Fruit fly (Drosophila melanogaster) whole organism, embryonic: ENCODE results near the gene MTF-1.
A peak's percentile ranks its signal among the peaks of the same experiment; 100 is the strongest.

Source experiments
- ATbp ChIP-seq: fragments of 200-800 bp; sonication (Bioruptor generic); optimal IDR thresholded peaks from 2 replicates; lab custom pipeline; 2017; ENCODE audit warnings: missing biosample characterization, mild to moderate bottlenecking, missing genetic modification characterization, missing genetic modification reagents
- CG1024 ChIP-seq: fragments of 200-800 bp; sonication (Bioruptor generic); IDR thresholded peaks from 2 replicates; pipeline ENCODE4 v1.3.6; 2022; ENCODE audit warnings: missing biosample characterization, missing genetic modification characterization
- CG12391 ChIP-seq: fragments of 200-800 bp; sonication (Bioruptor generic); optimal IDR thresholded peaks from 3 replicates; lab custom pipeline; 2018; ENCODE audit warnings: missing biosample characterization, mild to moderate bottlenecking, missing genetic modification characterization, moderate library complexity
- CG13296 ChIP-seq: fragments of 200-800 bp; sonication (Bioruptor generic); optimal IDR thresholded peaks from 3 replicates; lab custom pipeline; 2018; ENCODE audit warnings: missing biosample characterization, mild to moderate bottlenecking, missing genetic modification characterization
- CG13775 ChIP-seq: fragments of 200-800 bp; sonication (Bioruptor generic); optimal IDR thresholded peaks from 3 replicates; lab custom pipeline; 2017; ENCODE audit warnings: missing biosample characterization, mild to moderate bottlenecking, missing genetic modification characterization
- CG13894 ChIP-seq: fragments of 200-800 bp; sonication (Bioruptor generic); optimal IDR thresholded peaks from 3 replicates; lab custom pipeline; 2018; ENCODE audit warnings: missing biosample characterization, mild to moderate bottlenecking, missing genetic modification characterization, moderate library complexity
- CG14014 ChIP-seq: fragments of 200-800 bp; sonication (Bioruptor generic); IDR thresholded peaks from 2 replicates; pipeline ENCODE4 v1.3.6; 2022; ENCODE audit warnings: missing biosample characterization, missing genetic modification characterization
- CG17612 ChIP-seq: fragments of 200-800 bp; sonication (Bioruptor generic); IDR thresholded peaks from 2 replicates; pipeline ENCODE4 v1.3.6; 2022; ENCODE audit warnings: missing biosample characterization, missing genetic modification characterization
- CG4360 ChIP-seq: fragments of 200-800 bp; sonication (Bioruptor generic); IDR thresholded peaks from 2 replicates; pipeline ENCODE4 v1.3.6; 2022; ENCODE audit warnings: missing biosample characterization, missing genetic modification characterization
- CG7271 ChIP-seq: fragments of 200-800 bp; sonication (Bioruptor generic); optimal IDR thresholded peaks from 2 replicates; lab custom pipeline; 2018; ENCODE audit warnings: missing biosample characterization, mild to moderate bottlenecking, missing genetic modification characterization, moderate library complexity
- CG8478 ChIP-seq: fragments of >200 bp; optimal IDR thresholded peaks from 2 replicates; lab custom pipeline; 2018
- CG8944 ChIP-seq: fragments of 200-800 bp; sonication (Bioruptor generic); optimal IDR thresholded peaks from 3 replicates; lab custom pipeline; 2016; ENCODE audit warnings: missing biosample characterization, missing genetic modification characterization
- CG9727 ChIP-seq: fragments of 200-800 bp; sonication (Bioruptor generic); optimal IDR thresholded peaks from 3 replicates; lab custom pipeline; 2017; ENCODE audit warnings: missing biosample characterization, mild to moderate bottlenecking, missing genetic modification characterization
- CG9876 ChIP-seq: fragments of 200-800 bp; sonication (Bioruptor generic); optimal IDR thresholded peaks from 2 replicates; lab custom pipeline; 2016; ENCODE audit warnings: missing biosample characterization, missing genetic modification characterization
- Deaf1 ChIP-seq: fragments of 200-800 bp; optimal IDR thresholded peaks from 3 replicates; lab custom pipeline; 2019; ENCODE audit warnings: missing biosample characterization, mild to moderate bottlenecking, missing genetic modification characterization, moderate library complexity
- Dfd ChIP-seq, 2 experiments: fragments of >200 bp; optimal IDR thresholded peaks; 2 replicates each; lab custom pipeline; 2017; ENCODE audit warnings: missing biosample characterization in 2 of 2, missing genetic modification characterization in 2 of 2
- Ets65A ChIP-seq: fragments of 200-800 bp; sonication (Bioruptor generic); peaks from one replicate; lab custom pipeline; 2016; ENCODE audit warnings: missing biosample characterization, missing genetic modification characterization
- Fer1 ChIP-seq: fragments of 200-800 bp; sonication (Bioruptor generic); optimal IDR thresholded peaks from 2 replicates; lab custom pipeline; 2017; ENCODE audit warnings: missing biosample characterization, mild to moderate bottlenecking, missing genetic modification characterization
- Fer3 ChIP-seq: fragments of 200-800 bp; sonication (Bioruptor generic); optimal IDR thresholded peaks from 2 replicates; lab custom pipeline; 2018; ENCODE audit warnings: missing biosample characterization, mild to moderate bottlenecking, missing genetic modification characterization, moderate library complexity
- Hr78 ChIP-seq, 2 experiments: fragments of 200-800 bp in 1 of 2; fragments of >200 bp in 1 of 2; sonication (Bioruptor generic) in 1 of 2; optimal IDR thresholded peaks; 2 replicates each; lab custom pipeline; 2017 to 2019; ENCODE audit warnings: missing biosample characterization in 2 of 2, missing genetic modification characterization in 2 of 2, mild to moderate bottlenecking in 1 of 2, moderate library complexity in 1 of 2
- Kr ChIP-seq: fragments of 200-800 bp; sonication (Bioruptor generic); optimal IDR thresholded peaks from 2 replicates; lab custom pipeline; 2017; ENCODE audit warnings: missing biosample characterization, mild to moderate bottlenecking, missing genetic modification characterization
- Lim3 ChIP-seq: fragments of 200-800 bp; sonication (Bioruptor generic); IDR thresholded peaks from 2 replicates; pipeline ENCODE4 v1.3.6; 2022; ENCODE audit warnings: missing biosample characterization, missing genetic modification characterization
- MBD-R2 ChIP-seq: fragments of 200-800 bp; sonication (Bioruptor generic); IDR thresholded peaks from 2 replicates; pipeline ENCODE4 v1.3.6; 2022; ENCODE audit warnings: missing biosample characterization, missing genetic modification characterization
- Med ChIP-seq: fragments of 200-800 bp; sonication (Bioruptor generic); peaks from one replicate; lab custom pipeline; 2016; ENCODE audit warnings: missing biosample characterization, missing genetic modification characterization, mild to moderate bottlenecking, inconsistent platforms, moderate library complexity
- NfI ChIP-seq: fragments of 200-800 bp; sonication (Bioruptor generic); optimal IDR thresholded peaks from 3 replicates; lab custom pipeline; 2018; ENCODE audit warnings: missing biosample characterization, mild to moderate bottlenecking, missing genetic modification characterization, moderate library complexity
- abd-A ChIP-seq: fragments of 200-800 bp; sonication (Bioruptor generic); optimal IDR thresholded peaks from 3 replicates; lab custom pipeline; 2019; ENCODE audit warnings: missing biosample characterization, mild to moderate bottlenecking, missing genetic modification characterization, moderate library complexity
- cg ChIP-seq: fragments of 200-800 bp; sonication (Bioruptor generic); optimal IDR thresholded peaks from 3 replicates; lab custom pipeline; 2019; ENCODE audit warnings: missing biosample characterization, mild to moderate bottlenecking, missing genetic modification characterization, moderate library complexity
- chif ChIP-seq, 2 experiments: fragments of 200-800 bp; sonication (Bioruptor generic); optimal IDR thresholded peaks; 3 replicates each; lab custom pipeline; 2016; ENCODE audit warnings: missing biosample characterization in 2 of 2, missing genetic modification characterization in 2 of 2
- chinmo ChIP-seq: fragments of 200-800 bp; sonication (Bioruptor generic); IDR thresholded peaks from 4 replicates; pipeline ENCODE4 v1.3.6; 2022; ENCODE audit warnings: missing biosample characterization, missing genetic modification characterization; ENCODE audit not compliant: partially characterized antibody
- dpn ChIP-seq, 2 experiments: fragments of 200-800 bp; sonication (Bioruptor generic); optimal IDR thresholded peaks; 3 replicates each; lab custom pipeline; 2016; ENCODE audit warnings: missing biosample characterization in 2 of 2, missing genetic modification characterization in 2 of 2
- dysf ChIP-seq: fragments of 200-800 bp; sonication (Bioruptor generic); IDR thresholded peaks from 3 replicates; pipeline ENCODE4 v1.3.6; 2022; ENCODE audit warnings: missing biosample characterization, missing genetic modification characterization
- en ChIP-seq: fragments of 200-800 bp; sonication (Bioruptor generic); optimal IDR thresholded peaks from 2 replicates; lab custom pipeline; 2016; ENCODE audit warnings: missing biosample characterization, missing genetic modification characterization
- exex ChIP-seq: fragments of 200-800 bp; sonication (Bioruptor generic); optimal IDR thresholded peaks from 4 replicates; lab custom pipeline; 2018; ENCODE audit warnings: missing biosample characterization, mild to moderate bottlenecking, missing genetic modification characterization, moderate library complexity
- hkb ChIP-seq, 2 experiments: fragments of 200-800 bp in 1 of 2; fragments of >200 bp in 1 of 2; sonication (Bioruptor generic) in 1 of 2; IDR thresholded peaks in 1 of 2; optimal IDR thresholded peaks in 1 of 2; 2 replicates each; pipeline versions ENCODE4 v1.3.6 to Lab custom; 2017 to 2022; ENCODE audit warnings: missing biosample characterization in 1 of 2, missing genetic modification characterization in 1 of 2
- luna ChIP-seq: fragments of 200-800 bp; sonication (Bioruptor generic); optimal IDR thresholded peaks from 2 replicates; lab custom pipeline; 2016; ENCODE audit warnings: missing biosample characterization, missing genetic modification characterization
- mld ChIP-seq: fragments of 200-800 bp; sonication (Bioruptor generic); IDR thresholded peaks from 3 replicates; pipeline ENCODE4 v1.3.6; 2022; ENCODE audit warnings: missing biosample characterization, missing genetic modification characterization; ENCODE audit not compliant: partially characterized antibody
- slp2 ChIP-seq: fragments of 200-800 bp; sonication (Bioruptor generic); optimal IDR thresholded peaks from 2 replicates; lab custom pipeline; 2016; ENCODE audit warnings: missing biosample characterization, missing genetic modification characterization
- sna ChIP-seq: fragments of 200-800 bp; sonication (Bioruptor generic); IDR thresholded peaks from 2 replicates; pipeline ENCODE4 v1.3.6; 2022; ENCODE audit warnings: missing biosample characterization, missing genetic modification characterization; ENCODE audit not compliant: partially characterized antibody
- tx ChIP-seq: fragments of 200-800 bp; sonication (Bioruptor generic); optimal IDR thresholded peaks from 2 replicates; lab custom pipeline; 2016; ENCODE audit warnings: missing biosample characterization, missing genetic modification characterization
- vfl ChIP-seq: fragments of 200-800 bp; sonication (Bioruptor generic); optimal IDR thresholded peaks from 2 replicates; lab custom pipeline; 2016; ENCODE audit warnings: missing biosample characterization, missing genetic modification characterization
- vvl ChIP-seq: fragments of 200-800 bp; sonication (Bioruptor generic); IDR thresholded peaks from 2 replicates; pipeline ENCODE4 v1.3.6; 2022; ENCODE audit warnings: missing biosample characterization, missing genetic modification characterization
- wor ChIP-seq: fragments of 200-800 bp; sonication (Bioruptor generic); IDR thresholded peaks from 2 replicates; pipeline ENCODE4 v1.3.6; 2022; ENCODE audit warnings: missing biosample characterization, missing genetic modification characterization
- yki ChIP-seq: fragments of >200 bp; optimal IDR thresholded peaks from 3 replicates; lab custom pipeline; 2018
- zfh2 ChIP-seq: fragments of 200-800 bp; sonication (Bioruptor generic); optimal IDR thresholded peaks from 2 replicates; lab custom pipeline; 2016; ENCODE audit warnings: missing biosample characterization, missing genetic modification characterization

The MTF-1 gene

DNA sequence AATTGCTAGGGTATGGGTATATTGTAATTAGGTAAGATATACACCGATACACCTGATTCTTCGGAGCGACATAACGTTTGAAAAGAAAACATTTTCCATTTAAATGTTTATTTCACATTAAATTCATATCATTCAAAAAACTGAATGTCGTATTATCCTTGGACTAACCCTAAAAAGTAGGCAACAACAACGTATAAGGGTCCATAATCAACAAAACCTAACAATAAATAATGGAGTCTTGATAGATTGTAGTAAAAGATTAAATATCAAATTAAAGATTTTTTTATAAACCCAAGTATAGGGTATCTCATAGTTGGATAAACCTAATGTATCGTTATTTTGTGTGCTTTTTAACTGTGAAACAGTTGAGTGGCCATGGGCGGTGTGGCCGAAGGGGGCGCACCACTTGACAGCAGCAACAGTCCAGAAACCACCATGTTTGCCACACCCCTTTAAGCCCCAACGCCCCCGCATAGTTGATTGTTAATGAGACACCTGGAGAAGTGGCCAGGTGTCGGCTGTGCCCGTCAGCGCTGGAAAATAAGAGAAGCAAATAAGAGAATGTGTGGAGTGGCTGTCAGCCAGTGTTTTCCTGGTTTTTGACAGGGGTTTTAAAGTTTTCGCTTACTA lies 38.3 kb downstream of the MTF-1 start (continued):
- TF ChIP-seq chif (GFP tag; optimal IDR thresholded peaks at IDR 0.05; lab: Kevin White, UChicago) (peak in 1 of 2 experiments; percentile 9), dpn (GFP tag; optimal IDR thresholded peaks at IDR 0.05; lab: Kevin White, UChicago) (peak; percentile 16 to 33), mld (GFP tag; lab: Robert Waterston, UW) (no peak)

DNA sequence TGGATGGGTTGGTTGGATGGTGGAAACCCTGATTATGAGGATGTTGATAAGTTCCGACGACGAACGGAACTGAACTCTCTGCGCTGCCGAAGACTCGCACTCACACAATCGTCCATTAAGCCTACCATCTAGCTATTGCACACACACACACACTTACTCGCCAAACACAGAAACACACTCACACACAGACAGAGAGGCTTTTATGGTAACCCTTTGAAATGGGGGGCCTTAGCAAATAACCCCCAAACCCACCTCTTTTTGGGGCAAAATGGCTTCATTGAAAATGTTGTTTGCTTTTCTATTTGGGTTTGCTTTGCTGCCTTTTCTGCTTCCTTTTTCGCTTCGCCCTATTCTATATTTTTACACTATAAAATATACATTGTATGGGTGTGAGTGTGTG lies 39.0 kb downstream of the MTF-1 start:
- peak; percentile 32 for TF ChIP-seq Kr
- no peak for TF ChIP-seq ATbp
- 0 out of 4 replicates have a peak, but pooled peaks have one; percentile 38 for TF ChIP-seq chinmo
- peak; percentile 59 for TF ChIP-seq cg (GFP tag; lab: Kevin White, UChicago)
- TF ChIP-seq CG13894 (tag; lab: Kevin White, UChicago), result peak; percentile 19
- no peak for TF ChIP-seq Hr78 (GFP tag; optimal IDR thresholded peaks at IDR 0.05; lab: Kevin White, UChicago)
- peak; percentile 19 for TF ChIP-seq Deaf1 (tag; lab: Kevin White, UChicago)
- TF ChIP-seq abd-A (tag; lab: Kevin White, UChicago), result peak; percentile 83

DNA sequence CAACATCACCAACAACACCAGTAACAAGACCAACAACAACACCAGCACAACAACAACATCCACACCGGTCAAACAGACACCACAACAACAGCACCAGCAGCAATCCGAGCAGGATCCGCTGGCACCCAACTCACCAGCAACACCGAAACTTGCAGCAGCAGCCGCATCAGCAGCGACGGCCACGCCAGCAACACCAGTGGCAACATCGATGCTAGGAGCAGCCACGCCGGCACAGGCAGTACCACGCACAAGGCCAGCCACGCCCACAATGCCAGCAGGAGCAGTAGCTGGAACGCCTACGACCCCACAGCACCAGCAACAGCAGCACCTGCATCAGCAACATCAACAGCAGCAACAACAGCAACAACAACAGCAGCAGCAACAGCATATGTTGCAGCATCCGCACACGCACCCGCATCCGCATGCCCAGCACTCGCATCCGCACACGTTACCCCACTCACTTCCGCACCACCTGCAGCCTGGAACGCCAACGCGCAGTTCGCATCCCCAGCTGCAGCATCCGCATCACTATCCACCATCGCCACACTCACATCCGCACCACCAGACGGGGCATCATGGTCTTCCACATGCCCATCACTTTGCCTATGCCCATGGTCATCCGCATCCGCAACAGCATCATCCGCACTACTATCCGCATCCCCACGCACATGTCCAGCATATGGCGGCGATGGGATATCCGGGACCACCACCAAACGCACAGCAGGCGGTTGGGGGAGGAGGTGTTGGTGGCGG lies 41.2 kb downstream of the MTF-1 start:
- peak; percentile 83 for TF ChIP-seq CG13775
- TF ChIP-seq CG8478 (lab: Kevin White, UChicago), result peak; percentile 66
- peak in 1 of 2 experiments; percentile 90 for TF ChIP-seq Dfd (GFP tag; optimal IDR thresholded peaks at IDR 0.05; lab: Kevin White, UChicago)
- TF ChIP-seq CG1024, result no peak
- TF ChIP-seq Ets65A (GFP tag; lab: Kevin White, UChicago), result peak; percentile 93
- TF ChIP-seq CG4360 (GFP tag; lab: Robert Waterston, UW), result peak; percentile 25; the same call in 1 of the 2 replicates
- peak; percentile 53 for TF ChIP-seq Med
- no peak for TF ChIP-seq Fer1 (GFP tag; lab: Kevin White, UChicago)

DNA sequence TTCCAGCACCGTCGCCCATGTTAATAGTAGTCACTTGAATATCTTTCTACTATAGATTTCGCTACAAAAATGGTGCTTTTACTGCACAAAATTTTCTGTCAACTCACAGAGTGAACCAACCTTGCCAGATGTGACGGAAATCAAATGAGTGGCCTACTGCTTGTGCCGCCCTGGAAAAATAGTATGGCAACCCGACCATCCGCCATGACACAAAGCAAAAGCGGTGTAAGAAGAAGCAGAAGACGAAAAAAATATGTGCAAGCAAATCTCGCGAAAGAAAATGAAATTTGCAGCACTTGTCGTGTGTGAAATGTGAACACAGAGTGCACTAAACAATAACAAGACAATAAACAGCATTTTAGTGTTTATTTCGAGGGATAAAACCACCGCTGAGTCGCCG lies 46.7 kb downstream of the MTF-1 start, which contains the start of the genes Uch-L5 and Jarid2:
Gene Uch-L5 (minus strand): TSS at position 137 of the 400 bp plus-strand sequence.
Gene Jarid2 (plus strand): TSS at position 210 of the 400 bp plus-strand sequence.
- TF ChIP-seq luna (GFP tag; lab: Kevin White, UChicago), result no peak
- TF ChIP-seq wor, result no peak
- TF ChIP-seq CG14014, result no peak
- TF ChIP-seq CG8944 (GFP tag; lab: Kevin White, UChicago), result peak; percentile 29
- peak; percentile 72 for TF ChIP-seq zfh2 (GFP tag; lab: Kevin White, UChicago)
- peak; percentile 54 for TF ChIP-seq CG12391
- peak; percentile 95 for TF ChIP-seq MBD-R2 (GFP tag; lab: Robert Waterston, UW)
- TF ChIP-seq CG17612 (GFP tag; lab: Robert Waterston, UW), result no peak
- TF ChIP-seq vfl, result peak; percentile 63
- TF ChIP-seq Fer3 (tag; lab: Kevin White, UChicago), result no peak
- no peak for TF ChIP-seq sna (GFP tag; lab: Robert Waterston, UW)
- TF ChIP-seq CG13296 (GFP tag; lab: Kevin White, UChicago), result peak; percentile 41
- TF ChIP-seq vvl (GFP tag; lab: Robert Waterston, UW), result peak; percentile 55
- no peak for TF ChIP-seq hkb (optimal IDR thresholded peaks at IDR 0.05; lab: Kevin White, UChicago)
- TF ChIP-seq hkb (GFP tag; IDR thresholded peaks at IDR 0.05; lab: Robert Waterston, UW), result no peak
- TF ChIP-seq CG9876 (GFP tag; lab: Kevin White, UChicago), result peak; percentile 9
- no peak for TF ChIP-seq CG9727 (GFP tag; lab: Kevin White, UChicago)
- peak; percentile 48 for TF ChIP-seq CG7271
- TF ChIP-seq dysf (GFP tag; lab: Robert Waterston, UW), result peak; percentile 41; the same call in 2 of the 3 replicates
- TF ChIP-seq en (GFP tag; lab: Kevin White, UChicago), result no peak
- TF ChIP-seq exex (tag; lab: Kevin White, UChicago), result no peak
- TF ChIP-seq Lim3 (GFP tag; lab: Robert Waterston, UW), result no peak
- no peak for TF ChIP-seq yki (lab: Kevin White, UChicago)
- TF ChIP-seq slp2, result peak; percentile 45
- TF ChIP-seq NfI (GFP tag; lab: Kevin White, UChicago), result peak; percentile 60
- peak; percentile 8 for TF ChIP-seq tx (GFP tag; lab: Kevin White, UChicago)
